Worm (Caenorhabditis elegans) whole organism, dauer: ENCODE data around the gene pqn-84.

Experiments used
- unc-62 ChIP-seq: sonication (generic microtip); optimal IDR thresholded peaks from 2 replicates; lab custom pipeline; 2017; ENCODE audit warnings: missing biosample characterization, missing genetic modification reagents, missing genetic modification characterization

The pqn-84 gene

DNA sequence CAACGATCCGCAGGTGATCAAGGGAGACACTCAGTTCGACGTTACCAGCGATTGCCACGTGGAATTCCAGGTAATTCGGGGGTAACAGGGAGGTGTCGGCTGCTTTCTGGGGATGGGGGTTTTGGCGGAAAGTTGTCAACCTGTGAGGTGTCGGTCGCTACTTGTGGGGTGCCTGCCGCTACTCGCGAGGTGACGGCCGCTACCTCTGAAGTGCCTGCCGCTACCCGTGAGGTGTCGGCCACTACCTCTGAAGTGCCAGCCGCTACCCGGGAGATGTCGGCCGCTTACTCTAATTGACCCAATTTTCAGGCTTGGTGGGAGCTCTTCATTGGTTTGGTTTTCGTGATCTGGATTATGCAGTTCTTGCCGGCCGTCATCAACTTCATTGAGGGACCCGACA, 30.8 kb downstream of the pqn-84 start:
- no peak for TF ChIP-seq unc-62 (GFP tag; lab: Kevin White, UChicago)

DNA sequence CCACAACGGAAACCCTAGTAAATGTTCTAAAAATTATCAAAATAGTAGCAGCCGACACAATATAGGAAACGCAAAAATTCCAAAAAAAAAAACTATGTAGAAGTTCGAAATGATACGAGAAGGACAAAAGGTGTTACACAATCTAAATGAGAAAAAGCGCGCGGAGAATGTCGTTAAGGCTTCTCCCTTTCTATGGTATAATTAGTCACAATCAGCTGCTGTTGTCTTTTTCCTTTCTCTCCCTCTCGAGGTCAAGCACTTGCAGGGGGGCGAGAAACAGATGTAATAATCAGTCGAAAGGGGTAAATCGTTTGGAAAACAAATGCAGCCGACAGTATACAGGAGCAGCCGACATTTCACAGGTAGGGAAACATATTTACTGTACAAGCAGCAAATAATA, 31.4 kb downstream of the pqn-84 start:
- TF ChIP-seq unc-62 (GFP tag; lab: Kevin White, UChicago) = no peak

DNA sequence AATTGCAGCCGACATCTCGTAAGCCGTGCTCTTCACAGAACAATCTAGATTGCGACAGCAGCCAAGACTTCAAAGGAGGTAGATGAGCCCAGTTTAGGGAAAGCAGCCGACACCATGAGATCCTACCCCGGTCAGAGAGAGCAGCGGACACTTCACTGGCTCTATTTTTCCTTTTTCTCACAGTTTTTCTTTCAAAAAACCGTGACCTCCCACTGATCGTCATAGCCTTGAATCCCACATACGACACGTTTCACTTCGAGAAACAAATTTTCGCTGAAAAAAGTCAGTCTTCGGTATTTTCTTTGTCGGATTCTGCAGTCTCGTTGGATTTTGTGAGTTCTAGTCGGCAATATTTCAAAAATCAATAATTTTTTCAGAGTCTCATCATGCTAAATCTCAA, 32.0 kb downstream of the pqn-84 start, which contains the start of gene Y41C4A.21:
Gene Y41C4A.21, plus strand, starts transcription at position 301 of the 400 bp plus-strand sequence.
- no peak for TF ChIP-seq unc-62 (GFP tag; lab: Kevin White, UChicago)

DNA sequence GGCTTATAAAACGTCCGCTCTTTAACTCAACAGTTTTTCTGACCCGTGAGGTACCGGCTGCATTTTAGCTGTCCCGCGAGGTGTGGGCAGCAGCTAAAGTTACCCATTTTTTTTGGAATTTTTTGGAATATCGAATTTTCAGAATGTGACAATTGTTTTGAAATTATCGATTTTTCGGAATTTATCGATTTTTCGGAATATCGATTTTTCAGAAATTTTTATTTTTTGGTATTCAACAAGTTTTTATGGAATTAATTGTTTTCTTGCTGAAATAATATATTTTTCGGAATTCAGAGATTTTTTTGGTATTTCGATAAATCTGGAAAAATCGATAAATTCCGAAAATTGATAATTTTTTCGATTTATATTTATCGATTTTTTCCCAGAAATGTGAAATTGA, 32.9 kb downstream of the pqn-84 start:
- no peak for TF ChIP-seq unc-62 (GFP tag; lab: Kevin White, UChicago)

DNA sequence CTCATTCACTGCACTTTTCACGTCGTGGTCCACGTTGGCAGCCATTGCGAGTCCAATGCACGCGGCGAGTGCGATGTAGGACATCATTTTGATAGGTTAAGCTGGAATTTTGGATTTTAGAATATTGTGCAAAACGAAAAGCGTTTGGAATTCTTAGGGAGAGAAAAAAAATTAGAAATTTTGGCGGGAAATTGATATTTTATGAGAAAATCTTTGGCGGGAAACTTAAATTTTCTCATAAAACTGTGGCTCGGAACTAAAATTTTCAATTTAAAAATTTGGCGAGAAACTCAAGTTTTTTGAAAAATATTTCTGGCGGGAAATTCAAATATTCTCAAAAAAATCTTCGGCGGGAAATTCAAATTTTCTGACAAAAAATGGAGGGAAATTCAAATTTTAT, 37.5 kb downstream of the pqn-84 start, which contains the start of gene sup-1:
Gene sup-1, minus strand, starts transcription at position 101 of the 400 bp plus-strand sequence.
- TF ChIP-seq unc-62 (GFP tag; lab: Kevin White, UChicago) = no peak

DNA sequence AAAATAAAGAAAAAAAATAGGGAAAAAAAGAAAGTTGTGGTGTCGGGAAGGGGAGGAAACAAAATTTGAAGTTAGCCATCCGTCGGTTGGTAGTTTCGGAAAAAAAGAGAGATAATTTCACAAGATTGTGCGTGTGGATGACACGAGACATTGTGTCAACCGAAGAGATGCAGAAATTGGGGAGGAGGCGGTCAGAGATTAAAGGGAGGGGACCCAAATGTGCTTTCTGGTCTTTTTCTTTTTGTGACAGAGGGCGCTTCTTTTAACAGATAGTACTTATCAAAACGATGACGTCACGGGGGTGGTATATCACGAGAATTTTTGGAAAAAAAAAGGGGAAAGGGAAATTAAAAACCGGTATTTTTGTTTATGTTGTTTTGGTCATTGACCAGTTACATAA, 38.4 kb downstream of the pqn-84 start:
- no peak for TF ChIP-seq unc-62 (GFP tag; lab: Kevin White, UChicago)

DNA sequence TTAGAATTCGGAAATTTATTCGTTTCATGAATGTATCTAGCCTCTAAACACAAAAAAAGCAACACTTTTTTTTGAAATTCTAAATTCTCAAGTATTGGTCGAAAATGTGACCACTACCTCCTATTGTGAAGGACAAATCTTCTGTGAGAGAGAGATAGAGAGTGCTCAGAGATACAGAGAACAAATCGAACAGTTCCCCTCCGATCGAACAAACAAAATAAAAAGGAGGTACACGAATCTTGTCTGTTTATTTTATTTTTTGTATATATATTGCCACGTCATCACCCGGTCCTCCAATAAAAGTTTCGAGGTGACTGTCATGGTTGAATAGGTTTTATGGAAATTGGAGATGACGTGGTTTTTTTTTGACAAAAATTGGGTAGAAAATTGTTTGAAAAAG, 40.8 kb downstream of the pqn-84 start:
- no peak for TF ChIP-seq unc-62 (GFP tag; lab: Kevin White, UChicago)

DNA sequence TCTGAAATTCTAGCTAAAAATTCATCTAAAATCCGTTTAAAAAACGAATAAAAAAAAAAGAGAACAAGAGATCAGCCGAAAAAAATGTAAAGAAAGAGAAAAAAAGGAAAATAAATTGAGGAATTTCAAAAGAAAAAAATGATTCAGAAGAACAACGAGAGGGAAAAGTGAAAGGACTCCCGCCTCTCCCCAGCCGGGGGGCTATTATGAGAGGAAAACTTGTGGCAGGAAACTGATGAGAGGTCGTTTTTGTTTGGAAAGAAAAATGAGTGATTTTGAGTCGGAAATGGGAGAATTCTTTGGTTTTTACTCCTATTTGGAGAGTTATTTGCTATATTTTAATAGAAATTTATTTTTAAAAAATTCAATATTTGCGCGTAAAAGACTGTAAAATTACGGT, 42.1 kb downstream of the pqn-84 start:
- no peak for TF ChIP-seq unc-62 (GFP tag; lab: Kevin White, UChicago)

DNA sequence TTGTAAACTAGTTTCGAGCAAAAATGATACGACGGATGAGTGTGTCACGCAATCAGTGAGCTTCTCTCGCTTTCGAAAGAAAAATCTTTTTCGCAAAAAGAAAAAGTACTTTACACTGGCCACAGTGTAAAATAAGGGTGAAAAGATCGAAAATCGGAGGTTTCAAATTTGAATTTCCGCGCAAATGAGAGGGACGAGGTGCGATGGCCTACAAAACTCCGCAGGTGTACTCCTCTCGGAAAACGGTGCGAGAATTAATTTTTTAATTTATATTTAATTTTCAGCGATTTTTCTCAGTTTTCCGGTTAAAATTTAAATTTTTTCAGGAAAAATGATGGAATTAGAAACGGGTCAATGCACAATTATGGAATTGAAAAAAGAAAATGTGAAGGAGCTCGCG, 46.7 kb downstream of the pqn-84 start, which contains the start of gene mrt-2:
Gene mrt-2, plus strand, starts transcription at position 49 of the 400 bp plus-strand sequence.
- no peak for TF ChIP-seq unc-62 (GFP tag; lab: Kevin White, UChicago)

DNA sequence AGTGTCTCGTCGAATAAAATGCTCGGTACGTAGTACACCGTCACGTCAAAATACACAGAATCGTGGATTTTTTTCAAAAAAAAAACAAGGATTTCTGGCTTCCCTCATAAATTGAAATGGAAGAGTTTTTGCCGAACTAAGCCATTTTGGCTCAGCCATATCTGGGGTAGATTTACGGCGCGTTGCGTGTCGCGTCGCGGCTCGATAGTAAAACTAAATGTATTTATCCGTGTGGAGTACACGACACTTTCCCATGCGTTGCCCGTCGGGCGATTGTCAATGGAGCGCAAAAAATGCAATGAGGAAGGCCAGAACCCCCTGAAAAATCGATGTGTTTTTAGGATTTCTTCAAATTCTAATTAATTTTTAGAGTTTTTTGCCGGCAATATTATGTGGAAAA, 50.2 kb downstream of the pqn-84 start:
- no peak for TF ChIP-seq unc-62 (GFP tag; lab: Kevin White, UChicago)

DNA sequence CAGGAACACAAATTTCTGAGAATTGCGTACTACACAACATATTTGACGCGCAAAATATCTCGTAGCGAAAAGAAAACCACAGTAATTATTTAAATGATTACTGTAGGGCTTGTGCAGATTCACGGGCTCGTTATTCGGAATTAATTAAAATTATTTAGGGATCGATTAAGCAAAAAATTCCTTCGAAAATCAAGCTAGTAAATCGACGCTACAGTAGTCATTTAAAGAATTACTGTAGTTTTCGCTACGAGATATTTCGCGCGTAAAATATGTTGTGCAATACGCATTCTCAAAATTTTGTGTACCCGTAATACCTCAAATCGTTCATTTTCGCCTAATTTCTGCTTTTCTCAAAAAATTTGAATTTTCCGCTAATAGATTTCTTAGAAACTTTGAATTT, 50.8 kb downstream of the pqn-84 start:
- no peak for TF ChIP-seq unc-62 (GFP tag; lab: Kevin White, UChicago)
